Worm (Caenorhabditis elegans): ENCODE results near the gene F59B10.6.

F59B10.6 gene

ce11 chrII:10545213-10545612 is 20.9 kb upstream of the F59B10.6 start (continued):
- TF ChIP-seq F44E2.7 (GFP tag; IDR thresholded peaks at IDR 0.05), result no peak
- peak; percentile 69 for TF ChIP-seq lin-13 (GFP tag; optimal IDR thresholded peaks at IDR 0.05)
- no peak for TF ChIP-seq spr-1 (tag; optimal IDR thresholded peaks at IDR 0.05)
- TF ChIP-seq Y5F2A.4 (GFP tag; optimal IDR thresholded peaks at IDR 0.05), result no peak
- TF ChIP-seq nhr-10 (tag; optimal IDR thresholded peaks at IDR 0.05), result no peak
- TF ChIP-seq madf-9 (GFP tag; conservative IDR thresholded peaks at IDR 0.05), result no peak
- TF ChIP-seq zag-1 (tag; optimal IDR thresholded peaks at IDR 0.05), result no peak
- no peak for TF ChIP-seq mxl-3 (GFP tag; optimal IDR thresholded peaks at IDR 0.05)
- peak; percentile 23 for TF ChIP-seq F49E8.2 (tag; optimal IDR thresholded peaks at IDR 0.05; ENCODE audit: borderline replicate concordance)
- TF ChIP-seq arid-1 (GFP tag; conservative IDR thresholded peaks at IDR 0.05), result peak; percentile 50; the same call in 1 of the 2 replicates
- 0 out of 2 replicates have a peak, but pooled peaks have one; percentile 27 for TF ChIP-seq pha-4 (GFP tag; IDR thresholded peaks at IDR 0.05)
- TF ChIP-seq pha-4 (tag; optimal IDR thresholded peaks at IDR 0.05), result no peak
- TF ChIP-seq ZK337.2 (GFP tag; IDR thresholded peaks at IDR 0.05), result 0 out of 2 replicates have a peak, but pooled peaks have one; percentile 30
- no peak for TF ChIP-seq unc-62 (GFP tag; optimal IDR thresholded peaks at IDR 0.05 in 1 of 2)
- no peak for TF ChIP-seq unc-62 (tag; optimal IDR thresholded peaks at IDR 0.05)
- TF ChIP-seq ctbp-1 (GFP tag; IDR thresholded peaks at IDR 0.05), result peak; percentile 36; the same call in 1 of the 2 replicates

ce11 chrII:10544374-10544908 is 20.2 kb upstream of the F59B10.6 start:
- TF ChIP-seq R02D3.7 (tag; optimal IDR thresholded peaks at IDR 0.05), result no peak
- no peak for TF ChIP-seq F26F4.8 (GFP tag; conservative IDR thresholded peaks at IDR 0.05)
- TF ChIP-seq dve-1 (tag; optimal IDR thresholded peaks at IDR 0.05; ENCODE audit: insufficient read depth), result peak; percentile 3
- TF ChIP-seq lin-15B (tag; optimal IDR thresholded peaks at IDR 0.05), result no peak
- TF ChIP-seq zfp-3 (GFP tag; conservative IDR thresholded peaks at IDR 0.05), result peak; percentile 64; the same call in 1 of the 2 replicates
- peak; percentile 21; the same call in 1 of the 2 replicates for TF ChIP-seq hmg-1.1 (GFP tag; IDR thresholded peaks at IDR 0.05)
- TF ChIP-seq unc-130 (GFP tag; optimal IDR thresholded peaks at IDR 0.05), result no peak
- TF ChIP-seq saeg-2 (GFP tag; IDR thresholded peaks at IDR 0.05), result no peak
- TF ChIP-seq lin-29 (GFP tag; IDR thresholded peaks at IDR 0.05), result no peak; the same call in 1 of the 2 replicates
- no peak for TF ChIP-seq mep-1 (tag; optimal IDR thresholded peaks at IDR 0.05)
- TF ChIP-seq nhr-48 (tag; optimal IDR thresholded peaks at IDR 0.05), result no peak
- TF ChIP-seq ceh-62 (tag; optimal IDR thresholded peaks at IDR 0.05), result no peak
- no peak for TF ChIP-seq zag-1 (tag; optimal IDR thresholded peaks at IDR 0.05)
- TF ChIP-seq dmd-9 (GFP tag; IDR thresholded peaks at IDR 0.05), result no peak
- no peak for TF ChIP-seq php-3 (GFP tag; IDR thresholded peaks at IDR 0.05)
- TF ChIP-seq attf-4 (tag; optimal IDR thresholded peaks at IDR 0.05), result no peak
- TF ChIP-seq gei-8 (GFP tag; optimal IDR thresholded peaks at IDR 0.05), result no peak
- TF ChIP-seq Y48G9A.11 (GFP tag; IDR thresholded peaks at IDR 0.05), result no peak
- TF ChIP-seq ceh-44 (GFP tag; IDR thresholded peaks at IDR 0.05), result no peak
- TF ChIP-seq snpc-4 (tag; optimal IDR thresholded peaks at IDR 0.05), result no peak
- 0 out of 2 replicates have a peak, but pooled peaks have one; percentile 5 for TF ChIP-seq ZK337.2 (GFP tag; IDR thresholded peaks at IDR 0.05)
- no peak for TF ChIP-seq nhr-28 (tag; optimal IDR thresholded peaks at IDR 0.05)
- TF ChIP-seq lin-1 (GFP tag; IDR thresholded peaks at IDR 0.05), result no peak
- TF ChIP-seq spr-3 (GFP tag; optimal IDR thresholded peaks at IDR 0.05), result no peak
- peak in 1 of 2 experiments; percentile 74 for TF ChIP-seq unc-62 (GFP tag; optimal IDR thresholded peaks at IDR 0.05 in 1 of 2)
- no peak for TF ChIP-seq unc-62 (tag; optimal IDR thresholded peaks at IDR 0.05)
- TF ChIP-seq aha-1 (tag), result peak; percentile 94
- no peak for TF ChIP-seq lir-3 (tag; optimal IDR thresholded peaks at IDR 0.05)
- 0 out of 2 replicates have a peak, but pooled peaks have one; percentile 38 for TF ChIP-seq Y75B8A.6 (GFP tag; IDR thresholded peaks at IDR 0.05)
- TF ChIP-seq nhr-11 (tag; optimal IDR thresholded peaks at IDR 0.05), result no peak
- TF ChIP-seq mdl-1 (tag; optimal IDR thresholded peaks at IDR 0.05), result no peak
- TF ChIP-seq spr-1 (tag; optimal IDR thresholded peaks at IDR 0.05), result no peak
- TF ChIP-seq dmd-8 (GFP tag; IDR thresholded peaks at IDR 0.05), result no peak
- TF ChIP-seq jun-1 (tag; optimal IDR thresholded peaks at IDR 0.05), result no peak
- TF ChIP-seq egl-27 (tag; optimal IDR thresholded peaks at IDR 0.05), result no peak
- TF ChIP-seq dmd-6 (GFP tag; IDR thresholded peaks at IDR 0.05), result no peak
- no peak for TF ChIP-seq tag-97 (GFP tag; IDR thresholded peaks at IDR 0.05)
- TF ChIP-seq nhr-25 (tag; optimal IDR thresholded peaks at IDR 0.05; ENCODE audit: borderline replicate concordance, insufficient read depth), result no peak
- TF ChIP-seq zip-2 (tag; optimal IDR thresholded peaks at IDR 0.05), result no peak

Data from whole organism, L4 larva.